Fruit fly (Drosophila melanogaster) whole organism, embryonic: ENCODE data around the gene mora.
A peak's percentile ranks its signal among the peaks of the same experiment; 100 is the strongest.

Experiments used
- B-H2 ChIP-seq: fragments of 200-800 bp; sonication (Bioruptor generic); optimal IDR thresholded peaks from 2 replicates; lab custom pipeline; 2018; ENCODE audit warnings: missing biosample characterization, mild to moderate bottlenecking, missing genetic modification characterization
- BtbVII ChIP-seq: fragments of 200-800 bp; sonication (Bioruptor generic); optimal IDR thresholded peaks from 3 replicates; lab custom pipeline; 2017; ENCODE audit warnings: missing biosample characterization, mild to moderate bottlenecking, missing genetic modification characterization
- C15 ChIP-seq: fragments of 200-800 bp; sonication (Bioruptor generic); IDR thresholded peaks from 3 replicates; pipeline ENCODE4 v1.3.6; 2022; ENCODE audit warnings: missing biosample characterization, missing genetic modification characterization
- CG10431 ChIP-seq: fragments of 200-800 bp; sonication (Bioruptor generic); optimal IDR thresholded peaks from 3 replicates; lab custom pipeline; 2018; ENCODE audit warnings: missing biosample characterization, mild to moderate bottlenecking, missing genetic modification characterization
- CG10565 ChIP-seq: fragments of 200-800 bp; sonication (Bioruptor generic); optimal IDR thresholded peaks from 3 replicates; lab custom pipeline; 2016; ENCODE audit warnings: missing biosample characterization, mild to moderate bottlenecking, missing genetic modification characterization
- CG10654 ChIP-seq: fragments of 200-800 bp; sonication (Bioruptor generic); optimal IDR thresholded peaks from 2 replicates; lab custom pipeline; 2016; ENCODE audit warnings: missing biosample characterization, missing genetic modification characterization
- CG12104 ChIP-seq: fragments of 200-800 bp; sonication (Bioruptor generic); optimal IDR thresholded peaks from 3 replicates; lab custom pipeline; 2016; ENCODE audit warnings: missing biosample characterization, missing genetic modification characterization
- CG13296 ChIP-seq: fragments of 200-800 bp; sonication (Bioruptor generic); optimal IDR thresholded peaks from 3 replicates; lab custom pipeline; 2018; ENCODE audit warnings: missing biosample characterization, mild to moderate bottlenecking, missing genetic modification characterization
- CG14860 ChIP-seq: fragments of 200-800 bp; sonication (Bioruptor generic); IDR thresholded peaks from 3 replicates; pipeline ENCODE4 v1.3.6; 2022; ENCODE audit warnings: missing biosample characterization, missing genetic modification characterization; ENCODE audit not compliant: partially characterized antibody
- CG15073 ChIP-seq: fragments of 200-800 bp; sonication (Bioruptor generic); optimal IDR thresholded peaks from 2 replicates; lab custom pipeline; 2016; ENCODE audit warnings: missing biosample characterization, missing genetic modification characterization
- CG1529 ChIP-seq: fragments of 200-800 bp; sonication (Bioruptor generic); optimal IDR thresholded peaks from 3 replicates; lab custom pipeline; 2018; ENCODE audit warnings: missing biosample characterization, missing genetic modification characterization
- CG16815 ChIP-seq: fragments of 200-800 bp; sonication (Bioruptor generic); optimal IDR thresholded peaks from 3 replicates; lab custom pipeline; 2017; ENCODE audit warnings: missing biosample characterization, mild to moderate bottlenecking, missing genetic modification characterization
- CG17359 ChIP-seq: fragments of 200-800 bp; sonication (Bioruptor generic); optimal IDR thresholded peaks from 3 replicates; lab custom pipeline; 2018; ENCODE audit warnings: missing biosample characterization, mild to moderate bottlenecking, missing genetic modification characterization, moderate library complexity
- CG18764 ChIP-seq: fragments of 200-800 bp; sonication (Bioruptor generic); optimal IDR thresholded peaks from 3 replicates; lab custom pipeline; 2016; ENCODE audit warnings: missing biosample characterization, missing genetic modification characterization
- CG32767 ChIP-seq: fragments of 200-800 bp; sonication (Bioruptor generic); IDR thresholded peaks from 2 replicates; pipeline ENCODE4 v1.3.6; 2022; ENCODE audit warnings: missing biosample characterization, missing genetic modification characterization
- CG3995 ChIP-seq: fragments of 200-800 bp; sonication (Bioruptor generic); optimal IDR thresholded peaks from 3 replicates; lab custom pipeline; 2016; ENCODE audit warnings: missing biosample characterization, missing genetic modification characterization
- CG42726 ChIP-seq: fragments of 200-800 bp; sonication (Bioruptor generic); IDR thresholded peaks from 2 replicates; pipeline ENCODE4 v1.3.6; 2022; ENCODE audit warnings: missing biosample characterization, missing genetic modification characterization; ENCODE audit not compliant: partially characterized antibody
- CG43689 ChIP-seq: fragments of 200-800 bp; sonication (Bioruptor generic); IDR thresholded peaks from 2 replicates; pipeline ENCODE4 v1.3.6; 2022; ENCODE audit warnings: missing biosample characterization, missing genetic modification characterization
- CG4404 ChIP-seq: fragments of 200-800 bp; sonication (Bioruptor generic); IDR thresholded peaks from 2 replicates; pipeline ENCODE4 v1.3.6; 2022; ENCODE audit warnings: missing biosample characterization, missing genetic modification characterization
- CG4730 ChIP-seq: fragments of 200-800 bp; sonication (Bioruptor generic); IDR thresholded peaks from 2 replicates; pipeline ENCODE4 v1.3.6; 2022; ENCODE audit warnings: missing biosample characterization, missing genetic modification characterization
- CG6765 ChIP-seq: fragments of 200-800 bp; sonication (Bioruptor generic); optimal IDR thresholded peaks from 3 replicates; lab custom pipeline; 2017; ENCODE audit warnings: missing biosample characterization, mild to moderate bottlenecking, missing genetic modification characterization
- CG7556 ChIP-seq: fragments of 200-800 bp; sonication (Bioruptor generic); optimal IDR thresholded peaks from 2 replicates; lab custom pipeline; 2017; ENCODE audit warnings: missing biosample characterization, mild to moderate bottlenecking, missing genetic modification characterization
- CTCF ChIP-seq: fragments of 200-800 bp; sonication (Bioruptor generic); optimal IDR thresholded peaks from 2 replicates; lab custom pipeline; 2017; ENCODE audit warnings: missing biosample characterization, mild to moderate bottlenecking, missing genetic modification characterization, moderate library complexity
- Chrac-16 ChIP-seq: fragments of 200-800 bp; sonication (Bioruptor generic); optimal IDR thresholded peaks from 3 replicates; lab custom pipeline; 2016; ENCODE audit warnings: missing biosample characterization, missing genetic modification characterization
- CoRest ChIP-seq: fragments of 200-800 bp; sonication (Bioruptor generic); optimal IDR thresholded peaks from 3 replicates; lab custom pipeline; 2018; ENCODE audit warnings: missing biosample characterization, mild to moderate bottlenecking, missing genetic modification characterization, moderate library complexity
- CrebB ChIP-seq: fragments of 200-800 bp; sonication (Bioruptor generic); optimal IDR thresholded peaks from 3 replicates; lab custom pipeline; 2018; ENCODE audit warnings: missing biosample characterization, mild to moderate bottlenecking, missing genetic modification characterization
- Dbx ChIP-seq: fragments of 200-800 bp; sonication (Bioruptor generic); IDR thresholded peaks from 3 replicates; pipeline ENCODE4 v1.3.6; 2022; ENCODE audit warnings: missing biosample characterization, missing genetic modification characterization
- Deaf1 ChIP-seq: fragments of 200-800 bp; optimal IDR thresholded peaks from 3 replicates; lab custom pipeline; 2019; ENCODE audit warnings: missing biosample characterization, mild to moderate bottlenecking, missing genetic modification characterization, moderate library complexity
- Doc3 ChIP-seq: fragments of 200-800 bp; sonication (Bioruptor generic); IDR thresholded peaks from 3 replicates; pipeline ENCODE4 v1.3.6; 2022; ENCODE audit warnings: missing biosample characterization, missing genetic modification characterization; ENCODE audit not compliant: partially characterized antibody
- Dref ChIP-seq: fragments of 200-800 bp; sonication (Bioruptor generic); IDR thresholded peaks from 2 replicates; pipeline ENCODE4 v1.3.6; 2022; ENCODE audit warnings: missing biosample characterization, missing genetic modification characterization
- H2.0 ChIP-seq: fragments of 200-800 bp; sonication (Bioruptor generic); IDR thresholded peaks from 2 replicates; pipeline ENCODE4 v1.3.6; 2022; ENCODE audit warnings: missing biosample characterization, missing genetic modification characterization
- Nf-YB ChIP-seq: fragments of 200-800 bp; sonication (Bioruptor generic); optimal IDR thresholded peaks from 3 replicates; lab custom pipeline; 2019; ENCODE audit warnings: missing biosample characterization, mild to moderate bottlenecking, missing genetic modification characterization, moderate library complexity
- Scr ChIP-seq: fragments of 200-800 bp; sonication (Bioruptor generic); IDR thresholded peaks from 2 replicates; pipeline ENCODE4 v1.3.6; 2022; ENCODE audit warnings: missing biosample characterization, missing genetic modification characterization; ENCODE audit not compliant: partially characterized antibody
- Vsx1 ChIP-seq: fragments of 200-800 bp; sonication (Bioruptor generic); optimal IDR thresholded peaks from 2 replicates; lab custom pipeline; 2017; ENCODE audit warnings: missing biosample characterization, mild to moderate bottlenecking, missing genetic modification characterization, missing genetic modification reagents
- al ChIP-seq: fragments of 200-800 bp; sonication (Bioruptor generic); IDR thresholded peaks from 2 replicates; pipeline ENCODE4 v1.3.6; 2022; ENCODE audit warnings: missing biosample characterization, missing genetic modification characterization
- amos ChIP-seq: fragments of 200-800 bp; sonication (Bioruptor generic); IDR thresholded peaks from 2 replicates; pipeline ENCODE4 v1.3.6; 2022; ENCODE audit warnings: missing biosample characterization, missing genetic modification characterization; ENCODE audit not compliant: partially characterized antibody
- ap ChIP-seq: fragments of 200-800 bp; sonication (Bioruptor generic); IDR thresholded peaks from 2 replicates; pipeline ENCODE4 v1.3.6; 2022; ENCODE audit warnings: missing biosample characterization, missing genetic modification characterization
- cad ChIP-seq: fragments of >200 bp; optimal IDR thresholded peaks from 2 replicates; lab custom pipeline; 2017; ENCODE audit warnings: missing biosample characterization, missing genetic modification characterization
- disco-r ChIP-seq: fragments of 200-800 bp; sonication (Bioruptor generic); optimal IDR thresholded peaks from 2 replicates; lab custom pipeline; 2016; ENCODE audit warnings: missing biosample characterization, missing genetic modification characterization
- dysf ChIP-seq: fragments of 200-800 bp; sonication (Bioruptor generic); IDR thresholded peaks from 3 replicates; pipeline ENCODE4 v1.3.6; 2022; ENCODE audit warnings: missing biosample characterization, missing genetic modification characterization
- ems ChIP-seq: fragments of 200-800 bp; sonication (Bioruptor generic); optimal IDR thresholded peaks from 3 replicates; lab custom pipeline; 2016; ENCODE audit warnings: missing biosample characterization, missing genetic modification characterization
- esg ChIP-seq: fragments of 200-800 bp; sonication (Bioruptor generic); conservative IDR thresholded peaks from 2 replicates; pipeline ENCODE4 v1.3.6; 2022; ENCODE audit warnings: missing biosample characterization, missing genetic modification characterization
- gsb ChIP-seq: fragments of 200-800 bp; sonication (Bioruptor generic); IDR thresholded peaks from 2 replicates; pipeline ENCODE4 v1.3.6; 2022; ENCODE audit warnings: missing biosample characterization, missing genetic modification characterization
- hkb ChIP-seq, 2 experiments: fragments of 200-800 bp in 1 of 2; fragments of >200 bp in 1 of 2; sonication (Bioruptor generic) in 1 of 2; IDR thresholded peaks in 1 of 2; optimal IDR thresholded peaks in 1 of 2; 2 replicates each; pipeline versions ENCODE4 v1.3.6 to Lab custom; 2017 to 2022; ENCODE audit warnings: missing biosample characterization in 1 of 2, missing genetic modification characterization in 1 of 2
- inv ChIP-seq: fragments of 200-800 bp; sonication (Bioruptor generic); IDR thresholded peaks from 2 replicates; pipeline ENCODE4 v1.3.6; 2022; ENCODE audit warnings: missing biosample characterization, missing genetic modification characterization; ENCODE audit not compliant: partially characterized antibody
- jigr1 ChIP-seq: fragments of 200-800 bp; sonication (Bioruptor generic); IDR thresholded peaks from 3 replicates; pipeline ENCODE4 v1.3.6; 2022; ENCODE audit warnings: missing biosample characterization, missing genetic modification characterization
- odd ChIP-seq: fragments of 200-800 bp; sonication (Bioruptor generic); optimal IDR thresholded peaks from 2 replicates; lab custom pipeline; 2017; ENCODE audit warnings: missing biosample characterization, mild to moderate bottlenecking, missing genetic modification characterization
- prd ChIP-seq, 3 experiments: fragments of >200 bp in 2 of 3; fragments of 200-800 bp in 1 of 3; sonication (Bioruptor generic) in 1 of 3; optimal IDR thresholded peaks in 2 of 3; IDR thresholded peaks in 1 of 3; 2 replicates in 2 of 3; 3 replicates in 1 of 3; pipeline versions ENCODE4 v1.3.6 to Lab custom; 2017 to 2022; ENCODE audit warnings: missing biosample characterization in 1 of 3, missing genetic modification characterization in 1 of 3
- sd ChIP-seq: fragments of 200-800 bp; sonication (Bioruptor generic); optimal IDR thresholded peaks from 3 replicates; lab custom pipeline; 2018; ENCODE audit warnings: missing biosample characterization, mild to moderate bottlenecking, missing genetic modification characterization, moderate library complexity
- zf30C ChIP-seq: fragments of 200-800 bp; sonication (Bioruptor generic); optimal IDR thresholded peaks from 3 replicates; lab custom pipeline; 2018; ENCODE audit warnings: missing biosample characterization, mild to moderate bottlenecking, missing genetic modification characterization
- zfh2 ChIP-seq: fragments of 200-800 bp; sonication (Bioruptor generic); optimal IDR thresholded peaks from 2 replicates; lab custom pipeline; 2016; ENCODE audit warnings: missing biosample characterization, missing genetic modification characterization

The mora gene

DNA sequence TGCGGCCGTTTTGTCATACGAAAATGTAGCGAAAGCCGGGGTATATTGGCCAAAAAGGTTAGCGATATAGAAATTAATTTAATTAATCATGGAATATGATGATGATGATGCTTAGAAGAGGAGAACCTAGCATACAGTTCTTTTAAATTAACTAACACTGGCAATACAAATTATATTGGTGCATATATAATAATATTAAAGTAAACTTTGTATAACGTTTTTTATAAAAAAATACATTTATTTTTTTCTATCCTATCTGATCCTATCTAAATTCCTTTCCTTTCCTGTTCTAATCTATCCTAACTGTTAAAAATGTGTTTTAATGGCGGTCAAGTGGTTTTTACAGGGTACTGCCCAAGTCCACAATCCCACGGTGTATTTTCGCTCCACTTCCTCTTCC, 19.8 kb downstream of the mora start (continued):
- TF ChIP-seq hkb (optimal IDR thresholded peaks at IDR 0.05; lab: Kevin White, UChicago) (no peak), hkb (GFP tag; IDR thresholded peaks at IDR 0.05; lab: Robert Waterston, UW) (no peak), CG10431 (GFP tag; lab: Kevin White, UChicago) (no peak), jigr1 (0 out of 3 replicates have a peak, but pooled peaks have one; percentile 23), CG7556 (GFP tag; lab: Kevin White, UChicago) (peak; percentile 34), Scr (GFP tag; lab: Robert Waterston, UW) (no peak), amos (no peak), disco-r (no peak), B-H2 (GFP tag; lab: Kevin White, UChicago) (no peak), sd (no peak), cad (GFP tag; lab: Kevin White, UChicago) (no peak), CG16815 (GFP tag; lab: Kevin White, UChicago) (no peak), inv (no peak), CG15073 (no peak), CG42726 (no peak), zf30C (no peak), CG3995 (GFP tag; lab: Kevin White, UChicago) (no peak), CG6765 (GFP tag; lab: Kevin White, UChicago) (no peak), CG1529 (no peak), Dref (GFP tag; lab: Robert Waterston, UW) (no peak), CG10654 (GFP tag; lab: Kevin White, UChicago) (no peak), ems (GFP tag; lab: Kevin White, UChicago) (no peak), C15 (GFP tag; lab: Robert Waterston, UW) (no peak), prd (optimal IDR thresholded peaks at IDR 0.05; lab: Kevin White, UChicago) (no peak), prd (GFP tag; IDR thresholded peaks at IDR 0.05; lab: Robert Waterston, UW) (0 out of 3 replicates have a peak, but pooled peaks have one; percentile 20), odd (GFP tag; lab: Kevin White, UChicago) (peak; percentile 10), CG43689 (GFP tag; lab: Robert Waterston, UW) (no peak), CG4730 (GFP tag; lab: Robert Waterston, UW) (no peak), al (GFP tag; lab: Robert Waterston, UW) (no peak), CG14860 (no peak), CG4404 (GFP tag; lab: Robert Waterston, UW) (no peak), BtbVII (GFP tag; lab: Kevin White, UChicago) (no peak), Nf-YB (GFP tag; lab: Kevin White, UChicago) (no peak), CG12104 (GFP tag; lab: Kevin White, UChicago) (no peak), H2.0 (GFP tag; lab: Robert Waterston, UW) (no peak), CrebB (tag; lab: Kevin White, UChicago) (no peak), esg (GFP tag; lab: Robert Waterston, UW) (no peak), gsb (GFP tag; lab: Robert Waterston, UW) (no peak), dysf (0 out of 3 replicates have a peak, but pooled peaks have one; percentile 23), CoRest (peak; percentile 58), Chrac-16 (GFP tag; lab: Kevin White, UChicago) (no peak), Vsx1 (GFP tag; lab: Kevin White, UChicago) (no peak), CG32767 (GFP tag; lab: Robert Waterston, UW) (no peak), Dbx (no peak), CG18764 (no peak), Deaf1 (tag; lab: Kevin White, UChicago) (no peak), CG13296 (GFP tag; lab: Kevin White, UChicago) (no peak), zfh2 (no peak), CG17359 (peak; percentile 23), Doc3 (GFP tag; lab: Robert Waterston, UW) (no peak), ap (GFP tag; lab: Robert Waterston, UW) (no peak; the same call in 1 of the 2 replicates), CG10565 (no peak), CTCF (GFP tag; lab: Kevin White, UChicago) (no peak)
